Worm (Caenorhabditis elegans): ENCODE measurements around the gene F58F6.6.

Gene F58F6.6

ce11 chrIV:1365771-1366170 is 24.9 kb downstream of the F58F6.6 start:
- no peak for TF ChIP-seq nhr-23 (tag; optimal IDR thresholded peaks at IDR 0.05)

ce11 chrIV:1367041-1367440 is 26.2 kb downstream of the F58F6.6 start:
- TF ChIP-seq snpc-4 (tag; optimal IDR thresholded peaks at IDR 0.05) (no peak), jun-1 (tag; optimal IDR thresholded peaks at IDR 0.05) (no peak), ztf-4 (tag; optimal IDR thresholded peaks at IDR 0.05) (no peak), ztf-11 (tag; optimal IDR thresholded peaks at IDR 0.05) (no peak), nhr-28 (tag; optimal IDR thresholded peaks at IDR 0.05) (no peak), pqm-1 (tag; optimal IDR thresholded peaks at IDR 0.05) (no peak)

DNA sequence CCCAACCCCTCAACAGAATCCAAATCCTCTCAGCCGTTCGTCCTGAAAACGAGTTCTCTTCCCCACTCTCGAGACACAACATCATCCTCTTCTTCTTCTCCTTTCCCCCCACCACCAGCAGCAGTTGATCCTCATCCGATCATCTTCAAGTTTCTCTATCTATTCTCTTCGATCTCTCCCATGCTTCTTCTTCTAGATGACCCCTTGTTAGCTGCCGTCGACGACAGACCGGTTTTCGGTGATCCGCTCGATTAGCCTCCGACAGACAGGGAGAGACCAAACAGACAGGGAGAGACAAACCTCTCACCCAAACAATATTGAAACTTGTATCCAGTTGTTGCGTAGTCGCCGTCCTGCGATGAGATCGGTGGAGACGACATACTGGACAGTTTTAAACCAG is 30.4 kb downstream of the F58F6.6 start:
- peak; percentile 90 for TF ChIP-seq nhr-25 (tag; optimal IDR thresholded peaks at IDR 0.05)
- TF ChIP-seq nhr-43 (tag; optimal IDR thresholded peaks at IDR 0.05; ENCODE audit: poor library complexity, severe bottlenecking), result peak; percentile 69
- TF ChIP-seq ztf-11 (tag; optimal IDR thresholded peaks at IDR 0.05), result no peak
- TF ChIP-seq elt-1 (tag; optimal IDR thresholded peaks at IDR 0.05), result peak; percentile 40
- TF ChIP-seq nhr-23 (tag; optimal IDR thresholded peaks at IDR 0.05), result peak; percentile 91

ce11 chrIV:1375289-1375688 is 34.4 kb downstream of the F58F6.6 start:
- no peak for TF ChIP-seq nhr-12 (tag; optimal IDR thresholded peaks at IDR 0.05)

ce11 chrIV:1377699-1378098 is 36.8 kb downstream of the F58F6.6 start:
- TF ChIP-seq pha-4 (tag; optimal IDR thresholded peaks at IDR 0.05) (no peak), egl-5 (tag; optimal IDR thresholded peaks at IDR 0.05) (no peak), nhr-23 (tag; optimal IDR thresholded peaks at IDR 0.05) (no peak), ceh-16 (tag; optimal IDR thresholded peaks at IDR 0.05) (no peak), tbx-2 (tag; optimal IDR thresholded peaks at IDR 0.05) (no peak)

DNA sequence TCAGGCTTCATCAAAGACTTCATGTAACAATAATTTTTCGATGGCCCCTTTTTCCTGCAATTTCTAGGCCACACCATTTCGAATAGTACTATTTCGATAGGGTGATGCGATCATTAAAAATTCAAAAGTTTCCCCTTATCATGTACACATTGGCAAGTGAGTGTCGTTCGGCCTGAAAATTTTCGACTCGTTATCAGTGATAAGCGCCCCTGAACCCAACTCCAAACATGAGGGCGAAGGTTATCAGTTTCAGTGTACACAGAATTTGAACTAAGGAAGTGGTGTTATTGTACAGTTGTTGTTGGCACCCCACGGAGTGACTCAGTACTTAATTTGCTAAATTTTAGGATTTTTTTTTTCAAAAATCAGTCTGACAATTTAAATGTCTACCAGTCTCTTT is 38.1 kb downstream of the F58F6.6 start:
- TF ChIP-seq fkh-10 (GFP tag; optimal IDR thresholded peaks at IDR 0.05) (no peak), mdl-1 (tag; optimal IDR thresholded peaks at IDR 0.05) (no peak), ceh-9 (tag; optimal IDR thresholded peaks at IDR 0.05) (no peak), ceh-82 (tag; optimal IDR thresholded peaks at IDR 0.05) (no peak), nhr-76 (tag; optimal IDR thresholded peaks at IDR 0.05) (no peak), egl-5 (tag; optimal IDR thresholded peaks at IDR 0.05) (no peak), elt-1 (tag; optimal IDR thresholded peaks at IDR 0.05) (no peak), pqm-1 (tag; optimal IDR thresholded peaks at IDR 0.05) (peak; percentile 84), nhr-237 (tag; optimal IDR thresholded peaks at IDR 0.05) (no peak), lsy-12 (tag; optimal IDR thresholded peaks at IDR 0.05) (no peak), eor-1 (tag; optimal IDR thresholded peaks at IDR 0.05) (no peak), fkh-2 (tag; optimal IDR thresholded peaks at IDR 0.05) (no peak), nhr-12 (tag; optimal IDR thresholded peaks at IDR 0.05) (no peak), pha-4 (tag; optimal IDR thresholded peaks at IDR 0.05) (peak; percentile 62), sea-2 (GFP tag; optimal IDR thresholded peaks at IDR 0.05) (no peak), ama-1 (optimal IDR thresholded peaks at IDR 0.05) (no peak), snpc-4 (tag; optimal IDR thresholded peaks at IDR 0.05) (no peak), nhr-23 (tag; optimal IDR thresholded peaks at IDR 0.05) (no peak), elt-2 (tag; optimal IDR thresholded peaks at IDR 0.05) (peak; percentile 97), mml-1 (tag; optimal IDR thresholded peaks at IDR 0.05) (no peak), unc-62 (GFP tag; optimal IDR thresholded peaks at IDR 0.05) (no peak), ceh-16 (tag; optimal IDR thresholded peaks at IDR 0.05) (no peak), jun-1 (tag; optimal IDR thresholded peaks at IDR 0.05) (peak; percentile 37), skn-1 (tag; optimal IDR thresholded peaks at IDR 0.05) (no peak), lin-39 (tag; optimal IDR thresholded peaks at IDR 0.05) (no peak)

ce11 chrIV:1380350-1380749 is 39.5 kb downstream of the F58F6.6 start:
- TF ChIP-seq aly-2 (tag; optimal IDR thresholded peaks at IDR 0.05), result no peak
- TF ChIP-seq eor-1 (tag; optimal IDR thresholded peaks at IDR 0.05), result no peak
- TF ChIP-seq R02D3.7 (tag; optimal IDR thresholded peaks at IDR 0.05), result no peak
- TF ChIP-seq ceh-28 (tag; optimal IDR thresholded peaks at IDR 0.05), result no peak
- no peak for TF ChIP-seq pha-4 (tag; optimal IDR thresholded peaks at IDR 0.05)
- TF ChIP-seq elt-3 (tag; optimal IDR thresholded peaks at IDR 0.05), result no peak
- TF ChIP-seq unc-39 (tag; optimal IDR thresholded peaks at IDR 0.05), result no peak
- no peak for TF ChIP-seq nhr-28 (tag; optimal IDR thresholded peaks at IDR 0.05)
- no peak for TF ChIP-seq egl-27 (tag; optimal IDR thresholded peaks at IDR 0.05)
- no peak for TF ChIP-seq lin-15B (tag; optimal IDR thresholded peaks at IDR 0.05)
- TF ChIP-seq nhr-23 (tag; optimal IDR thresholded peaks at IDR 0.05), result no peak
- no peak for TF ChIP-seq fkh-2 (tag; optimal IDR thresholded peaks at IDR 0.05)
